Fruit fly (Drosophila melanogaster) whole organism, embryonic: Measurements from ENCODE around the gene Vha100-2.

ENCODE experiments used
- Ada2b ChIP-seq: fragments of 200-800 bp; sonication (Bioruptor generic); IDR thresholded peaks from 2 replicates; pipeline ENCODE4 v1.3.6; 2022; ENCODE audit warnings: missing biosample characterization, missing genetic modification characterization
- Asciz ChIP-seq: fragments of 200-800 bp; sonication (Bioruptor generic); optimal IDR thresholded peaks from 2 replicates; lab custom pipeline; 2017; ENCODE audit warnings: missing biosample characterization, mild to moderate bottlenecking, missing genetic modification characterization, missing genetic modification reagents
- Atf3 ChIP-seq: fragments of 200-800 bp; sonication (Bioruptor generic); optimal IDR thresholded peaks from 3 replicates; lab custom pipeline; 2016; ENCODE audit warnings: missing biosample characterization, missing genetic modification characterization
- Bgb ChIP-seq: fragments of 200-800 bp; sonication (Bioruptor generic); IDR thresholded peaks from 2 replicates; pipeline ENCODE4 v1.3.6; 2022; ENCODE audit warnings: missing biosample characterization, missing genetic modification characterization; ENCODE audit not compliant: partially characterized antibody
- CG10366 ChIP-seq: fragments of 200-800 bp; sonication (Bioruptor generic); IDR thresholded peaks from 2 replicates; pipeline ENCODE4 v1.3.6; 2022; ENCODE audit warnings: missing biosample characterization, missing genetic modification characterization
- CG10431 ChIP-seq: fragments of 200-800 bp; sonication (Bioruptor generic); optimal IDR thresholded peaks from 3 replicates; lab custom pipeline; 2018; ENCODE audit warnings: missing biosample characterization, mild to moderate bottlenecking, missing genetic modification characterization
- CG10959 ChIP-seq: fragments of 200-800 bp; sonication (Bioruptor generic); IDR thresholded peaks from 2 replicates; pipeline ENCODE4 v1.3.6; 2022; ENCODE audit warnings: missing biosample characterization, missing genetic modification characterization
- CG10979 ChIP-seq: fragments of 200-800 bp; sonication (Bioruptor generic); optimal IDR thresholded peaks from 2 replicates; lab custom pipeline; 2018; ENCODE audit warnings: missing biosample characterization, mild to moderate bottlenecking, missing genetic modification characterization, moderate library complexity
- CG11085 ChIP-seq: fragments of 200-800 bp; sonication (Bioruptor generic); IDR thresholded peaks from 2 replicates; pipeline ENCODE4 v1.3.6; 2022; ENCODE audit warnings: missing biosample characterization, missing genetic modification characterization
- CG12219 ChIP-seq: fragments of 200-800 bp; sonication (Bioruptor generic); optimal IDR thresholded peaks from 3 replicates; lab custom pipeline; 2018; ENCODE audit warnings: missing biosample characterization, mild to moderate bottlenecking, missing genetic modification characterization
- CG12236 ChIP-seq: fragments of 200-800 bp; sonication (Bioruptor generic); optimal IDR thresholded peaks from 2 replicates; lab custom pipeline; 2016; ENCODE audit warnings: missing biosample characterization, missing genetic modification characterization
- CG12299 ChIP-seq: fragments of 200-800 bp; sonication (Bioruptor generic); optimal IDR thresholded peaks from 2 replicates; lab custom pipeline; 2018; ENCODE audit warnings: missing biosample characterization, mild to moderate bottlenecking, missing genetic modification characterization
- CG14667 ChIP-seq: fragments of 200-800 bp; sonication (Bioruptor generic); IDR thresholded peaks from 2 replicates; pipeline ENCODE4 v1.3.6; 2022; ENCODE audit warnings: missing biosample characterization, missing genetic modification characterization
- CG18764 ChIP-seq: fragments of 200-800 bp; sonication (Bioruptor generic); optimal IDR thresholded peaks from 3 replicates; lab custom pipeline; 2016; ENCODE audit warnings: missing biosample characterization, missing genetic modification characterization
- CG7839 ChIP-seq: fragments of 200-800 bp; sonication (Bioruptor generic); optimal IDR thresholded peaks from 3 replicates; lab custom pipeline; 2018; ENCODE audit warnings: missing biosample characterization, mild to moderate bottlenecking, missing genetic modification characterization, moderate library complexity
- CG7928 ChIP-seq: fragments of 200-800 bp; sonication (Bioruptor generic); optimal IDR thresholded peaks from 2 replicates; lab custom pipeline; 2017; ENCODE audit warnings: missing biosample characterization, mild to moderate bottlenecking, missing genetic modification characterization
- CG8944 ChIP-seq: fragments of 200-800 bp; sonication (Bioruptor generic); optimal IDR thresholded peaks from 3 replicates; lab custom pipeline; 2016; ENCODE audit warnings: missing biosample characterization, missing genetic modification characterization
- CG9609 ChIP-seq: fragments of 200-800 bp; sonication (Bioruptor generic); optimal IDR thresholded peaks from 3 replicates; lab custom pipeline; 2016; ENCODE audit warnings: missing biosample characterization, missing genetic modification characterization
- CG9817 ChIP-seq: fragments of 200-800 bp; sonication (Bioruptor generic); optimal IDR thresholded peaks from 2 replicates; lab custom pipeline; 2018; ENCODE audit warnings: missing biosample characterization, mild to moderate bottlenecking, missing genetic modification characterization, moderate library complexity
- CTCF ChIP-seq: fragments of 200-800 bp; sonication (Bioruptor generic); optimal IDR thresholded peaks from 2 replicates; lab custom pipeline; 2017; ENCODE audit warnings: missing biosample characterization, mild to moderate bottlenecking, missing genetic modification characterization, moderate library complexity
- Dfd ChIP-seq, 2 experiments: fragments of >200 bp; optimal IDR thresholded peaks; 2 replicates each; lab custom pipeline; 2017; ENCODE audit warnings: missing biosample characterization in 2 of 2, missing genetic modification characterization in 2 of 2
- Fer3 ChIP-seq: fragments of 200-800 bp; sonication (Bioruptor generic); optimal IDR thresholded peaks from 2 replicates; lab custom pipeline; 2018; ENCODE audit warnings: missing biosample characterization, mild to moderate bottlenecking, missing genetic modification characterization, moderate library complexity
- HLHmδ ChIP-seq: fragments of 200-800 bp; sonication (Bioruptor generic); optimal IDR thresholded peaks from 2 replicates; lab custom pipeline; 2018; ENCODE audit warnings: missing biosample characterization, mild to moderate bottlenecking, missing genetic modification characterization, moderate library complexity
- Hr78 ChIP-seq, 2 experiments: fragments of 200-800 bp in 1 of 2; fragments of >200 bp in 1 of 2; sonication (Bioruptor generic) in 1 of 2; optimal IDR thresholded peaks; 2 replicates each; lab custom pipeline; 2017 to 2019; ENCODE audit warnings: missing biosample characterization in 2 of 2, missing genetic modification characterization in 2 of 2, mild to moderate bottlenecking in 1 of 2, moderate library complexity in 1 of 2
- Mad ChIP-seq: fragments of 200-800 bp; sonication (Bioruptor generic); optimal IDR thresholded peaks from 2 replicates; lab custom pipeline; 2016; ENCODE audit warnings: missing biosample characterization, missing genetic modification characterization
- Usf ChIP-seq: fragments of 200-800 bp; sonication (Bioruptor generic); optimal IDR thresholded peaks from 2 replicates; lab custom pipeline; 2017; ENCODE audit warnings: missing genotype, missing biosample characterization, missing genetic modification characterization
- ap ChIP-seq: fragments of 200-800 bp; sonication (Bioruptor generic); IDR thresholded peaks from 2 replicates; pipeline ENCODE4 v1.3.6; 2022; ENCODE audit warnings: missing biosample characterization, missing genetic modification characterization
- bcd ChIP-seq: fragments of 200-800 bp; sonication (Bioruptor generic); optimal IDR thresholded peaks from 2 replicates; lab custom pipeline; 2017; ENCODE audit warnings: missing biosample characterization, mild to moderate bottlenecking, missing genetic modification characterization
- chn ChIP-seq: fragments of 200-800 bp; sonication (Bioruptor generic); optimal IDR thresholded peaks from 2 replicates; lab custom pipeline; 2016; ENCODE audit warnings: missing biosample characterization, missing genetic modification characterization
- dpn ChIP-seq, 2 experiments: fragments of 200-800 bp; sonication (Bioruptor generic); optimal IDR thresholded peaks; 3 replicates each; lab custom pipeline; 2016; ENCODE audit warnings: missing biosample characterization in 2 of 2, missing genetic modification characterization in 2 of 2
- emc ChIP-seq: fragments of 200-800 bp; sonication (Bioruptor generic); optimal IDR thresholded peaks from 2 replicates; lab custom pipeline; 2016; ENCODE audit warnings: missing biosample characterization, missing genetic modification characterization
- exex ChIP-seq: fragments of 200-800 bp; sonication (Bioruptor generic); optimal IDR thresholded peaks from 4 replicates; lab custom pipeline; 2018; ENCODE audit warnings: missing biosample characterization, mild to moderate bottlenecking, missing genetic modification characterization, moderate library complexity
- fd102C ChIP-seq: fragments of 200-800 bp; sonication (Bioruptor generic); optimal IDR thresholded peaks from 2 replicates; lab custom pipeline; 2018; ENCODE audit warnings: missing biosample characterization, mild to moderate bottlenecking, missing genetic modification characterization, moderate library complexity
- fd96Cb ChIP-seq: fragments of 200-800 bp; sonication (Bioruptor generic); optimal IDR thresholded peaks from 2 replicates; lab custom pipeline; 2018; ENCODE audit warnings: missing biosample characterization, mild to moderate bottlenecking, missing genetic modification characterization, moderate library complexity
- fu2 ChIP-seq: fragments of 200-800 bp; sonication (Bioruptor generic); optimal IDR thresholded peaks from 2 replicates; lab custom pipeline; 2016; ENCODE audit warnings: missing biosample characterization, missing genetic modification characterization
- gfzf ChIP-seq: fragments of 200-800 bp; sonication (Bioruptor generic); optimal IDR thresholded peaks from 2 replicates; lab custom pipeline; 2016; ENCODE audit warnings: missing biosample characterization, mild to moderate bottlenecking, missing genetic modification characterization, moderate library complexity
- jumu ChIP-seq: fragments of 200-800 bp; sonication (Bioruptor generic); optimal IDR thresholded peaks from 3 replicates; lab custom pipeline; 2016; ENCODE audit warnings: missing biosample characterization, missing genetic modification characterization
- lmd ChIP-seq: fragments of 200-800 bp; sonication (Bioruptor generic); IDR thresholded peaks from 2 replicates; pipeline ENCODE4 v1.3.6; 2022; ENCODE audit warnings: missing biosample characterization, missing genetic modification characterization
- pros ChIP-seq: fragments of 200-800 bp; sonication (Bioruptor generic); optimal IDR thresholded peaks from 3 replicates; lab custom pipeline; 2019; ENCODE audit warnings: missing biosample characterization, mild to moderate bottlenecking, missing genetic modification characterization, moderate library complexity
- pzg ChIP-seq: fragments of 200-800 bp; sonication (Bioruptor generic); optimal IDR thresholded peaks from 3 replicates; lab custom pipeline; 2018; ENCODE audit warnings: missing biosample characterization, mild to moderate bottlenecking, missing genetic modification characterization, moderate library complexity
- repo ChIP-seq: fragments of 200-800 bp; sonication (Bioruptor generic); optimal IDR thresholded peaks from 2 replicates; lab custom pipeline; 2016; ENCODE audit warnings: missing biosample characterization, missing genetic modification characterization
- run ChIP-seq: fragments of 200-800 bp; sonication (Bioruptor generic); optimal IDR thresholded peaks from 3 replicates; lab custom pipeline; 2018; ENCODE audit warnings: missing biosample characterization, mild to moderate bottlenecking, missing genetic modification characterization
- sc ChIP-seq, 3 experiments: fragments of >200 bp in 2 of 3; fragments of 200-800 bp in 1 of 3; sonication (Bioruptor generic) in 1 of 3; optimal IDR thresholded peaks; 2 replicates in 2 of 3; 3 replicates in 1 of 3; lab custom pipeline; 2017; ENCODE audit warnings: mild to moderate bottlenecking in 1 of 3, missing biosample characterization in 1 of 3, missing genetic modification characterization in 1 of 3, missing genetic modification reagents in 1 of 3
- schlank ChIP-seq: fragments of 200-800 bp; sonication (Bioruptor generic); optimal IDR thresholded peaks from 2 replicates; lab custom pipeline; 2018; ENCODE audit warnings: missing biosample characterization, mild to moderate bottlenecking, missing genetic modification characterization
- sd ChIP-seq: fragments of 200-800 bp; sonication (Bioruptor generic); optimal IDR thresholded peaks from 3 replicates; lab custom pipeline; 2018; ENCODE audit warnings: missing biosample characterization, mild to moderate bottlenecking, missing genetic modification characterization, moderate library complexity
- slbo ChIP-seq: fragments of 200-800 bp; sonication (Bioruptor generic); IDR thresholded peaks from 2 replicates; pipeline ENCODE4 v1.3.6; 2022; ENCODE audit warnings: missing biosample characterization, missing genetic modification characterization
- tup ChIP-seq: fragments of 200-800 bp; sonication (Bioruptor generic); optimal IDR thresholded peaks from 2 replicates; lab custom pipeline; 2016; ENCODE audit warnings: missing biosample characterization, mild to moderate bottlenecking, missing genetic modification characterization, moderate library complexity
- wdn ChIP-seq: fragments of 200-800 bp; sonication (Bioruptor generic); IDR thresholded peaks from 2 replicates; pipeline ENCODE4 v1.3.6; 2022; ENCODE audit warnings: missing biosample characterization, missing genetic modification characterization

The Vha100-2 gene

dm6 chr3R:18438827-18439717 is 40.1 kb upstream of the Vha100-2 start (continued):
- TF ChIP-seq HLHmδ (GFP tag; lab: Kevin White, UChicago) (no peak), Mad (no peak), sd (tag; lab: Kevin White, UChicago) (peak; percentile 77), Atf3 (GFP tag; lab: Kevin White, UChicago) (no peak), chn (no peak), Bgb (GFP tag; lab: Robert Waterston, UW) (no peak), CG12236 (GFP tag; lab: Kevin White, UChicago) (peak; percentile 37), fd96Cb (tag; lab: Kevin White, UChicago) (peak; percentile 37), CG8944 (GFP tag; lab: Kevin White, UChicago) (no peak), CG10979 (tag; lab: Kevin White, UChicago) (no peak), CG9817 (peak; percentile 45), CTCF (no peak), CG10959 (GFP tag; lab: Robert Waterston, UW) (peak; percentile 31; the same call in 1 of the 2 replicates), tup (GFP tag; lab: Kevin White, UChicago) (no peak), run (tag; lab: Kevin White, UChicago) (no peak), CG12299 (tag; lab: Kevin White, UChicago) (peak; percentile 44), schlank (peak; percentile 48), dpn (GFP tag; optimal IDR thresholded peaks at IDR 0.05; lab: Kevin White, UChicago) (peak; percentile 22 to 35), Hr78 (GFP tag; optimal IDR thresholded peaks at IDR 0.05; lab: Kevin White, UChicago) (peak in 1 of 2 experiments; percentile 2), slbo (peak; percentile 72), CG7839 (tag; lab: Kevin White, UChicago) (peak; percentile 72), CG7928 (GFP tag; lab: Kevin White, UChicago) (peak; percentile 6), CG14667 (GFP tag; lab: Robert Waterston, UW) (no peak), ap (GFP tag; lab: Robert Waterston, UW) (no peak; the same call in 1 of the 2 replicates), lmd (no peak; the same call in 1 of the 2 replicates), exex (tag; lab: Kevin White, UChicago) (peak; percentile 64), repo (GFP tag; lab: Kevin White, UChicago) (peak; percentile 10), pros (GFP tag; lab: Kevin White, UChicago) (no peak), emc (GFP tag; lab: Kevin White, UChicago) (peak; percentile 5), gfzf (GFP tag; lab: Kevin White, UChicago) (no peak), wdn (0 out of 2 replicates have a peak, but pooled peaks have one; percentile 7), jumu (GFP tag; lab: Kevin White, UChicago) (no peak), CG10366 (GFP tag; lab: Robert Waterston, UW) (no peak; the same call in 1 of the 2 replicates), Ada2b (no peak), bcd (peak; percentile 5), CG18764 (GFP tag; lab: Kevin White, UChicago) (peak; percentile 54), CG11085 (no peak), Usf (peak; percentile 40), pzg (GFP tag; lab: Kevin White, UChicago) (no peak), Asciz (GFP tag; lab: Kevin White, UChicago) (peak; percentile 78), CG9609 (GFP tag; lab: Kevin White, UChicago) (no peak), CG10431 (GFP tag; lab: Kevin White, UChicago) (peak; percentile 63), fu2 (GFP tag; lab: Kevin White, UChicago) (no peak), CG12219 (GFP tag; lab: Kevin White, UChicago) (peak; percentile 29), Fer3 (peak; percentile 68), fd102C (GFP tag; lab: Kevin White, UChicago) (no peak), Dfd (GFP tag; optimal IDR thresholded peaks at IDR 0.05; lab: Kevin White, UChicago) (no peak), sc (optimal IDR thresholded peaks at IDR 0.05; lab: Kevin White, UChicago) (no peak), sc (GFP tag; optimal IDR thresholded peaks at IDR 0.05; lab: Kevin White, UChicago) (peak; percentile 43)
